Worm (Caenorhabditis elegans) whole organism, midembryonic: Measurements from ENCODE around the gene aakb-1.

Experiments
- T22C8.4 ChIP-seq: fragments of 200-800 bp; sonication (Bioruptor generic); IDR thresholded peaks from 2 replicates; pipeline ENCODE4 v1.3.6; 2022; ENCODE audit warnings: missing genetic modification characterization, missing compliant biosample characterization
- cog-1 ChIP-seq: sonication (generic microtip); optimal IDR thresholded peaks from 2 replicates; lab custom pipeline; 2016; ENCODE audit warnings: missing genetic modification characterization, missing compliant biosample characterization
- klf-2 ChIP-seq: fragments of 200-800 bp; sonication (Bioruptor generic); conservative IDR thresholded peaks from 2 replicates; pipeline ENCODE4 v1.3.6; 2022; ENCODE audit warnings: missing genetic modification reagents, missing genetic modification characterization, missing compliant biosample characterization
- med-1 ChIP-seq: sonication (generic microtip); optimal IDR thresholded peaks from 2 replicates; lab custom pipeline; 2017; ENCODE audit warnings: missing genetic modification characterization, mild to moderate bottlenecking, missing compliant biosample characterization, antibody characterized with exemption, missing genetic modification reagents; ENCODE audit not compliant: insufficient read depth
- ref-1 ChIP-seq: fragments of 200-800 bp; sonication (Bioruptor generic); conservative IDR thresholded peaks from 2 replicates; pipeline ENCODE4 v1.3.6; 2022; ENCODE audit warnings: missing genetic modification reagents, missing genetic modification characterization, missing compliant biosample characterization
- tab-1 ChIP-seq: fragments of 200-800 bp; sonication (Bioruptor generic); IDR thresholded peaks from 2 replicates; pipeline ENCODE4 v1.3.6; 2022; ENCODE audit warnings: missing genetic modification characterization, missing compliant biosample characterization
- ztf-29 ChIP-seq: fragments of 200-800 bp; sonication (Bioruptor generic); IDR thresholded peaks from 2 replicates; pipeline ENCODE4 v1.3.6; 2022; ENCODE audit warnings: missing genetic modification reagents, missing genetic modification characterization, missing compliant biosample characterization

ce11 chrX:13770508-13770978 is 15.0 kb downstream of the aakb-1 start, which contains the start of gene nkb-3:
- TF ChIP-seq T22C8.4 (no peak), tab-1 (GFP tag; lab: Robert Waterston, UW) (no peak), med-1 (no peak), klf-2 (GFP tag; lab: Robert Waterston, UW) (no peak), cog-1 (tag; lab: Kevin White, UChicago) (no peak), ref-1 (no peak), ztf-29 (GFP tag; lab: Robert Waterston, UW) (no peak)
